Fruit fly (Drosophila melanogaster): Measurements from ENCODE around the gene CG6225.

dm6 chr3R:12647348-12647747, 7.0 kb upstream of the CG6225 start:
- TF ChIP-seq CG8478 (optimal IDR thresholded peaks at IDR 0.05) (no peak), Dll (optimal IDR thresholded peaks at IDR 0.05) (no peak), usp (GFP tag; optimal IDR thresholded peaks at IDR 0.05) (no peak), EcR (GFP tag; optimal IDR thresholded peaks at IDR 0.05) (no peak)

All from whole organism.